Worm (Caenorhabditis elegans): ENCODE results near the gene esyt-2.

DNA sequence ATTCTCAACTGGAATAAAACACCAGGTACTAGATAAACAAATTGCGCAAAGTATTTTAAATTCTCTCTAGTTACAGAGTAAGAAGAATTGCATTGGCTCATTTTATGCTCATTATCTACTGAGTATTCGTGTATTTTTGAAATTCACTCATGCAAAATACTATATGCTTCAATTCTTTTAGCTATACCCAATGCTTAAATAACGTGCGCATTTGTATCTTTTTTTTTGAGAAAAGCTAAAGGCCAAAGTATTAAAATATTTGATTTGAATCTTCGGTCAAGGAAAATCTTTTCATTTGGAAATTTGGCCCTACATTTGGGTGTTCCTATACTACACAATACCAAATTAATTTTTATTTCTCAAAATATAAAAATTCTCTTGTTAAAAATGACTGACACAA, 31.2 kb upstream of the esyt-2 start, which contains the start of gene srg-4:
- no peak for TF ChIP-seq nhr-11 (tag; optimal IDR thresholded peaks at IDR 0.05)
- TF ChIP-seq hlh-6 (tag; optimal IDR thresholded peaks at IDR 0.05), result no peak
- no peak for TF ChIP-seq sdc-2 (tag; optimal IDR thresholded peaks at IDR 0.05)
- no peak for TF ChIP-seq ama-1 (optimal IDR thresholded peaks at IDR 0.05)
- TF ChIP-seq K02D7.2 (tag; optimal IDR thresholded peaks at IDR 0.05), result no peak
- TF ChIP-seq dve-1 (tag; optimal IDR thresholded peaks at IDR 0.05), result no peak

Data from whole organism, late embryonic.